Fruit fly (Drosophila melanogaster): ENCODE data around the gene btsz.

The btsz gene

dm6 chr3R:14754806-14755488 lies 120.3 kb downstream of the btsz start (continued):
- TF ChIP-seq CG14710 (tag; optimal IDR thresholded peaks at IDR 0.05) (no peak), CG10209 (GFP tag; optimal IDR thresholded peaks at IDR 0.05) (peak; percentile 13), so (GFP tag; IDR thresholded peaks at IDR 0.05) (peak; percentile 63; the same call in 1 of the 3 replicates), Oaz (GFP tag; IDR thresholded peaks at IDR 0.05) (no peak), pnt (GFP tag; optimal IDR thresholded peaks at IDR 0.05) (no peak), CG3065 (GFP tag; optimal IDR thresholded peaks at IDR 0.05) (no peak), CG15269 (tag; optimal IDR thresholded peaks at IDR 0.05) (peak; percentile 43), CG15601 (tag; optimal IDR thresholded peaks at IDR 0.05) (no peak), CG30431 (GFP tag; optimal IDR thresholded peaks at IDR 0.05) (no peak), CG43689 (GFP tag; IDR thresholded peaks at IDR 0.05) (no peak), lov (optimal IDR thresholded peaks at IDR 0.05) (no peak), lov (GFP tag; IDR thresholded peaks at IDR 0.05) (no peak), lola (GFP tag; optimal IDR thresholded peaks at IDR 0.05) (no peak), HLH54F (GFP tag; optimal IDR thresholded peaks at IDR 0.05) (no peak), CG32772 (GFP tag; IDR thresholded peaks at IDR 0.05) (0 out of 2 replicates have a peak, but pooled peaks have one; percentile 10), sr (GFP tag; IDR thresholded peaks at IDR 0.05) (no peak), tll (GFP tag; optimal IDR thresholded peaks at IDR 0.05) (peak in 1 of 2 experiments; percentile 58), hkb (optimal IDR thresholded peaks at IDR 0.05) (no peak), hkb (GFP tag; IDR thresholded peaks at IDR 0.05) (peak; percentile 66), Fer1 (GFP tag; optimal IDR thresholded peaks at IDR 0.05) (no peak), gfzf (GFP tag; optimal IDR thresholded peaks at IDR 0.05) (no peak), CG34422 (GFP tag; IDR thresholded peaks at IDR 0.05) (no peak), E2f2 (GFP tag; IDR thresholded peaks at IDR 0.05) (peak; percentile 44; the same call in 1 of the 2 replicates), gem (tag; optimal IDR thresholded peaks at IDR 0.05) (peak; percentile 66), Rx (GFP tag; IDR thresholded peaks at IDR 0.05) (no peak), onecut (GFP tag; IDR thresholded peaks at IDR 0.05) (no peak), lmd (GFP tag; IDR thresholded peaks at IDR 0.05) (no peak), fd96Cb (tag; optimal IDR thresholded peaks at IDR 0.05) (peak; percentile 40), sim (GFP tag; IDR thresholded peaks at IDR 0.05) (no peak), Tbp (GFP tag; optimal IDR thresholded peaks at IDR 0.05) (no peak), Ets97D (GFP tag; optimal IDR thresholded peaks at IDR 0.05) (no peak), ATbp (GFP tag; optimal IDR thresholded peaks at IDR 0.05) (peak; percentile 1), CG8089 (GFP tag; optimal IDR thresholded peaks at IDR 0.05) (no peak), CG31224 (GFP tag; IDR thresholded peaks at IDR 0.05) (no peak), CG14441 (GFP tag; IDR thresholded peaks at IDR 0.05) (peak; percentile 74), exex (tag; optimal IDR thresholded peaks at IDR 0.05) (no peak), slbo (GFP tag; IDR thresholded peaks at IDR 0.05) (peak; percentile 70), Spps (tag; optimal IDR thresholded peaks at IDR 0.05) (no peak), dm (GFP tag; optimal IDR thresholded peaks at IDR 0.05) (no peak), pum (GFP tag; optimal IDR thresholded peaks at IDR 0.05) (no peak), Gug (GFP tag; IDR thresholded peaks at IDR 0.05) (0 out of 4 replicates have a peak, but pooled peaks have one; percentile 9), CG6654 (GFP tag; optimal IDR thresholded peaks at IDR 0.05) (no peak), shn (GFP tag; optimal IDR thresholded peaks at IDR 0.05) (no peak), CG12391 (tag; optimal IDR thresholded peaks at IDR 0.05) (peak; percentile 14), vnd (GFP tag; IDR thresholded peaks at IDR 0.05; ENCODE audit: partially characterized antibody) (no peak), Chrac-16 (GFP tag; optimal IDR thresholded peaks at IDR 0.05) (no peak), CG12769 (tag; optimal IDR thresholded peaks at IDR 0.05) (peak; percentile 17), CG11696 (GFP tag; IDR thresholded peaks at IDR 0.05) (0 out of 2 replicates have a peak, but pooled peaks have one; percentile 11), zfh2 (GFP tag; optimal IDR thresholded peaks at IDR 0.05) (no peak), gsb-n (tag; optimal IDR thresholded peaks at IDR 0.05) (no peak), unpg (GFP tag; optimal IDR thresholded peaks at IDR 0.05) (peak; percentile 50)
